Fruit fly (Drosophila melanogaster) whole organism, adult: ENCODE data around the gene Sec16.

Experiments
- CG11617 ChIP-seq: fragments of 200-800 bp; sonication (Bioruptor generic); optimal IDR thresholded peaks from 2 replicates; lab custom pipeline; 2017; ENCODE audit warnings: mild to moderate bottlenecking, missing biosample characterization, missing genetic modification reagents, missing genetic modification characterization
- CG12768 ChIP-seq: fragments of 200-800 bp; sonication (Bioruptor generic); optimal IDR thresholded peaks from 2 replicates; lab custom pipeline; 2017; ENCODE audit warnings: missing biosample characterization, missing genetic modification characterization, mild to moderate bottlenecking, moderate library complexity, missing genetic modification reagents
- CG14711 ChIP-seq: fragments of 200-800 bp; sonication (Bioruptor generic); optimal IDR thresholded peaks from 2 replicates; lab custom pipeline; 2018; ENCODE audit warnings: missing biosample characterization, mild to moderate bottlenecking, missing genetic modification characterization, moderate library complexity
- CG1620 ChIP-seq: fragments of 200-800 bp; sonication (Bioruptor generic); optimal IDR thresholded peaks from 2 replicates; lab custom pipeline; 2016; ENCODE audit warnings: missing biosample characterization, missing genetic modification characterization
- CG33017 ChIP-seq: fragments of 200-800 bp; sonication (Bioruptor generic); optimal IDR thresholded peaks from 2 replicates; lab custom pipeline; 2018; ENCODE audit warnings: missing biosample characterization, mild to moderate bottlenecking, missing genetic modification characterization, moderate library complexity
- CG5204 ChIP-seq: fragments of 200-800 bp; sonication (Bioruptor generic); optimal IDR thresholded peaks from 2 replicates; lab custom pipeline; 2016; ENCODE audit warnings: missing biosample characterization, missing genetic modification characterization
- CG7045 ChIP-seq: fragments of 200-800 bp; sonication (Bioruptor generic); optimal IDR thresholded peaks from 2 replicates; lab custom pipeline; 2017; ENCODE audit warnings: missing biosample characterization, mild to moderate bottlenecking, missing genetic modification characterization
- CG7101 ChIP-seq: fragments of 200-800 bp; sonication (Bioruptor generic); optimal IDR thresholded peaks from 2 replicates; lab custom pipeline; 2018; ENCODE audit warnings: missing biosample characterization, mild to moderate bottlenecking, missing genetic modification characterization, moderate library complexity
- Clk ChIP-seq: fragments of 200-800 bp; sonication (Bioruptor generic); optimal IDR thresholded peaks from 2 replicates; lab custom pipeline; 2017; ENCODE audit warnings: missing biosample characterization, missing genetic modification characterization
- Crg-1 ChIP-seq: fragments of 200-800 bp; sonication (Bioruptor generic); optimal IDR thresholded peaks from 2 replicates; lab custom pipeline; 2016; ENCODE audit warnings: missing biosample characterization, missing genetic modification characterization
- Hr96 ChIP-seq: fragments of 200-800 bp; sonication (Bioruptor generic); optimal IDR thresholded peaks from 2 replicates; lab custom pipeline; 2016; ENCODE audit warnings: missing biosample characterization, missing genetic modification characterization
- Mnt ChIP-seq: fragments of 200-800 bp; sonication (Bioruptor generic); optimal IDR thresholded peaks from 2 replicates; lab custom pipeline; 2016; ENCODE audit warnings: missing biosample characterization, mild to moderate bottlenecking, missing genetic modification characterization
- bab1 ChIP-seq: fragments of 200-800 bp; sonication (Bioruptor generic); optimal IDR thresholded peaks from 3 replicates; lab custom pipeline; 2019; ENCODE audit warnings: missing biosample characterization, mild to moderate bottlenecking, missing genetic modification characterization, moderate library complexity
- cic ChIP-seq: fragments of 200-800 bp; sonication (Bioruptor generic); optimal IDR thresholded peaks from 2 replicates; lab custom pipeline; 2017; ENCODE audit warnings: missing biosample characterization, mild to moderate bottlenecking, missing genetic modification characterization, moderate library complexity
- cnc ChIP-seq, 2 experiments: fragments of >200 bp; optimal IDR thresholded peaks; 2 replicates each; lab custom pipeline; 2017
- kay ChIP-seq: fragments of 200-800 bp; sonication (Bioruptor generic); peaks from one replicate; lab custom pipeline; 2016; ENCODE audit warnings: missing biosample characterization, missing genetic modification characterization, borderline replicate concordance
- ovo ChIP-seq: fragments of 200-800 bp; sonication (Bioruptor generic); optimal IDR thresholded peaks from 2 replicates; lab custom pipeline; 2016; ENCODE audit warnings: missing biosample characterization, missing genetic modification characterization
- pad ChIP-seq: fragments of 200-800 bp; sonication (Bioruptor generic); optimal IDR thresholded peaks from 3 replicates; lab custom pipeline; 2017; ENCODE audit warnings: missing biosample characterization, missing genetic modification characterization, mild to moderate bottlenecking, moderate library complexity, missing genetic modification reagents
- tj ChIP-seq: fragments of 200-800 bp; sonication (Bioruptor generic); optimal IDR thresholded peaks from 3 replicates; lab custom pipeline; 2017; ENCODE audit warnings: missing biosample characterization, mild to moderate bottlenecking, missing genetic modification characterization, moderate library complexity
- toe ChIP-seq: fragments of 200-800 bp; sonication (Bioruptor generic); optimal IDR thresholded peaks from 2 replicates; lab custom pipeline; 2016; ENCODE audit warnings: missing biosample characterization, missing genetic modification characterization

Gene Sec16

dm6 chrX:12580498-12581304 is 15.1 kb upstream of the Sec16 start:
- TF ChIP-seq Mnt (peak; percentile 68), ovo (GFP tag; lab: Kevin White, UChicago) (peak; percentile 6), Clk (GFP tag; lab: Kevin White, UChicago) (no peak), pad (GFP tag; lab: Kevin White, UChicago) (peak; percentile 92), CG5204 (no peak), CG1620 (GFP tag; lab: Kevin White, UChicago) (no peak), Hr96 (peak; percentile 14), CG14711 (tag; lab: Kevin White, UChicago) (no peak), toe (no peak), CG7045 (GFP tag; lab: Kevin White, UChicago) (no peak), CG33017 (tag; lab: Kevin White, UChicago) (peak; percentile 21), CG11617 (GFP tag; lab: Kevin White, UChicago) (no peak), CG7101 (tag; lab: Kevin White, UChicago) (peak; percentile 42), Crg-1 (GFP tag; lab: Kevin White, UChicago) (no peak), CG12768 (no peak), tj (GFP tag; lab: Kevin White, UChicago) (no peak), kay (GFP tag; lab: Kevin White, UChicago) (no peak), cic (peak; percentile 56), bab1 (GFP tag; lab: Kevin White, UChicago) (no peak), cnc (optimal IDR thresholded peaks at IDR 0.05; lab: Kevin White, UChicago) (no peak)

DNA sequence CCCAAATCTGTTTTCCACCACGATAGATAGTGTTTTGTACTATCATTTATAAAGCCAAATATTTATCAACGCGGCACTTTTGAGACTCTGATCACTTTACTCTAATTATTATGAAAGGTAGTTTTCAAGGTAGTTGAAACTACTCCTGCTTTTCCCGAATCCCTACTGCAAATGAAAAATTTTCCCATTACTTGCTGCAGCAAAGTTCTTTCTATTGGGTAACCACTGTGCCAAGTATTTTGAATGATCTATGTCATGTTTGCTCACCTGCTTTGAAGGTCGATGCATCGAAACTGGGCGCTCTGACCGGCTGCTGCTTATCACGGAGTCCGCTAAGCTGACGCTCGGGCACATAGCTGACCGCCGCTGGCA is 14.6 kb upstream of the Sec16 start:
- TF ChIP-seq pad (GFP tag; lab: Kevin White, UChicago) (no peak), CG7045 (GFP tag; lab: Kevin White, UChicago) (no peak), CG14711 (tag; lab: Kevin White, UChicago) (no peak), bab1 (GFP tag; lab: Kevin White, UChicago) (no peak), Crg-1 (GFP tag; lab: Kevin White, UChicago) (no peak), CG11617 (GFP tag; lab: Kevin White, UChicago) (no peak), kay (GFP tag; lab: Kevin White, UChicago) (no peak), Hr96 (no peak), tj (GFP tag; lab: Kevin White, UChicago) (no peak), cic (no peak), ovo (GFP tag; lab: Kevin White, UChicago) (no peak)

DNA sequence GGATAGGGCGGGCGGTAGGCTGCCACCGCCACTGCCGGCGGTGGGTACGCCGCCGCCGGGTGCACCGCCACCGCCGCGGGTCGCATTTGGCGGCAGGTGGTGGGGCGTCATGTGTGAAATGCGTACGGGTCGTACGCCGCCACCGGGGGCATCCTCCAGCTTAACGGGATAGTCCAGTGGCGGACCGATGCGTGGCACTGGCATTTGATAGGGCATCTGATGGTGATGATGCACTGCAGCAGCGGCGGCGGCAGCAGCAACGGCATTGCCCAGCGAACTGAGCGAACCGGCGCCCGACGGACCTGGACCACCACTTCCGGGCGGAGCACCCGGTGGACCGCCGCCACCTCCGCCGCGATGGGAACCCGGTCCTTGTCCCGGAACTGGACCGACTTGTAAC is 14.0 kb upstream of the Sec16 start:
- no peak for TF ChIP-seq CG14711 (tag; lab: Kevin White, UChicago)
- TF ChIP-seq pad (GFP tag; lab: Kevin White, UChicago), result no peak
- no peak for TF ChIP-seq bab1 (GFP tag; lab: Kevin White, UChicago)
- no peak for TF ChIP-seq CG7045 (GFP tag; lab: Kevin White, UChicago)
- TF ChIP-seq toe, result no peak
- no peak for TF ChIP-seq CG7101 (tag; lab: Kevin White, UChicago)
- TF ChIP-seq tj (GFP tag; lab: Kevin White, UChicago), result no peak
- TF ChIP-seq Hr96, result no peak
- no peak for TF ChIP-seq Crg-1 (GFP tag; lab: Kevin White, UChicago)
- TF ChIP-seq Mnt, result no peak
- TF ChIP-seq Clk (GFP tag; lab: Kevin White, UChicago), result no peak
- TF ChIP-seq ovo (GFP tag; lab: Kevin White, UChicago), result no peak
- no peak for TF ChIP-seq CG12768
- no peak for TF ChIP-seq CG1620 (GFP tag; lab: Kevin White, UChicago)
- no peak for TF ChIP-seq CG33017 (tag; lab: Kevin White, UChicago)
- TF ChIP-seq CG5204, result no peak
- no peak for TF ChIP-seq cic
- no peak for TF ChIP-seq cnc (optimal IDR thresholded peaks at IDR 0.05; lab: Kevin White, UChicago)

- TF ChIP-seq pad (GFP tag; lab: Kevin White, UChicago), result no peak
These were observed 13.2 kb upstream of the Sec16 start for dm6 chrX:12582661-12582983.

- TF ChIP-seq Hr96 (peak; percentile 4), CG1620 (GFP tag; lab: Kevin White, UChicago) (peak; percentile 66), pad (GFP tag; lab: Kevin White, UChicago) (peak; percentile 49), CG14711 (tag; lab: Kevin White, UChicago) (peak; percentile 93), Crg-1 (GFP tag; lab: Kevin White, UChicago) (peak; percentile 8), kay (GFP tag; lab: Kevin White, UChicago) (no peak), CG5204 (no peak), tj (GFP tag; lab: Kevin White, UChicago) (peak; percentile 76), CG7101 (tag; lab: Kevin White, UChicago) (peak; percentile 75), bab1 (GFP tag; lab: Kevin White, UChicago) (peak; percentile 87), cnc (optimal IDR thresholded peaks at IDR 0.05; lab: Kevin White, UChicago) (no peak), toe (no peak), cic (peak; percentile 89), CG11617 (GFP tag; lab: Kevin White, UChicago) (peak; percentile 54), CG12768 (peak; percentile 8), Clk (GFP tag; lab: Kevin White, UChicago) (no peak), ovo (GFP tag; lab: Kevin White, UChicago) (peak; percentile 55), CG7045 (GFP tag; lab: Kevin White, UChicago) (no peak), CG33017 (tag; lab: Kevin White, UChicago) (no peak), Mnt (peak; percentile 98)
These were observed 12.6 kb upstream of the Sec16 start, which contains the start of gene Pits for dm6 chrX:12582984-12583869. Gene Pits (minus strand): TSS chrX:12583193.
